Fruit fly (Drosophila melanogaster) Kc167 (cell line): ENCODE data around the gene bcn92.

Source experiments
- Myc ChIP-seq: fragments of >200 bp; optimal IDR thresholded peaks from 2 replicates; lab custom pipeline; 2017; ENCODE audit warnings: missing external identifiers
- h ChIP-seq: fragments of >200 bp; optimal IDR thresholded peaks from 3 replicates; lab custom pipeline; 2018; ENCODE audit warnings: missing external identifiers
- insv ChIP-seq: fragments of >200 bp; optimal IDR thresholded peaks from 3 replicates; lab custom pipeline; 2018; ENCODE audit warnings: missing external identifiers
- psq ChIP-seq: fragments of >200 bp; optimal IDR thresholded peaks from 2 replicates; lab custom pipeline; 2017; ENCODE audit warnings: missing external identifiers
- ttk ChIP-seq: sonication (Bioruptor generic); optimal IDR thresholded peaks from 2 replicates; lab custom pipeline; 2017; ENCODE audit warnings: missing external identifiers

DNA sequence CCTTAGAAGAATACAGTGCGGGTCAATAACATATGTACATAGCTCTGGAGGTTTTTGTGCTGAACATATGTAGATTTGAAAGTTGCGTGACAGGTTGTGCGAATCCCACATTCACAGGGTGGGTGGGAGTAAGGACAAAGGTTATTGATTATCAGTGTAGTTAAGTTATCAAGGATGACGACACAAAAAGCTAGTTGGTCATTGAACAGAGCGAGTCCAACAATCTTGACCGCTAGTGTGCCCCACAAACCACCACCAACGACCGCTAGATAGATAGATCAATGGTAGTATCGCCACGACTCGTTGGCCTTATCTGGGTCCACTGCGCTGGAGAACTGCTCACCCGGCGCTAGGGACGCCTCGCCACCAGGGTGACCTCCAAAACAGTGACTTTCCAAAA, 2.9 kb downstream of the bcn92 start:
- TF ChIP-seq Myc (no peak), h (lab: Kevin White, UChicago) (no peak), psq (lab: Kevin White, UChicago) (no peak), insv (lab: Kevin White, UChicago) (no peak), ttk (lab: Kevin White, UChicago) (no peak)
